Fruit fly (Drosophila melanogaster): ENCODE measurements around the gene CG12206.
A peak's percentile ranks its signal among the peaks of the same experiment; 100 is the strongest.

DNA sequence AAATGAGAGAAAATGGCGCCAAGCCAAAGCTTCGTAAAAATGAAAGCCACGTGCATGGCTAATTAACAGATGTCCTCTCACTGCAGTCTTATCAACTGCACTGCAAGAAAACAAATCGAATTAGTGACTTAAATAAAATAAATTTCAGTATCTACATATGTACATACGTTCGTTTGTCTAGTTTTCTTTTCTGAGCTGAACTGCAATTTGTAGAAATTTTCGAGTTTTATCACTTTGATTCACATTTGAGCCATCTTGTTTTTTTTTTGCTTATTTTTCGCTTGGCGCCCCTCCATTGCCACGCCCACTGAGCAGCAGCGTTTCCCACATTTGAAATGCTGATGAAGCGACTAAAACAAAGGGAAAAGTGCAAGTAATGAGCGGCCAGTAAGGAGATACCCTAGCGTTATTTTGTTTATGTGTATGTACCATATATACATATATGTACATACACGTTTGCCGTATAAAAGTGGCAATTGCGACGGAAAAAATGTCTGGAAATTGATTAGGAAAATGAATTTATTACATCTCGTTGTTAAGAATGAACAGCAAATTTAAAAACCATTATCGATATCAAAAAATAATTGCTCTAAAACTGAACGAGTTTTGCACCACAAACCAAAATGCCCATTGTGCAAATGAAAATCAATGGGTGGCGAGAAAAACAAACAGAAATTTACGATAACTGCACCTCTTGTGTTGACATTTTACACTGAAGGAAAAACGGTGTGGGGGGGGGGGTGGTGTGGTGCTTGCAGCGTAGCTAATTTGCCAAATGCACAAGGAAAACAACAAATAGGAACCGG lies 26.4 kb downstream of the CG12206 start:
- TF ChIP-seq CG14655 (GFP tag; optimal IDR thresholded peaks at IDR 0.05) (peak; percentile 40), CG34367 (tag; optimal IDR thresholded peaks at IDR 0.05) (no peak), EcR (GFP tag; optimal IDR thresholded peaks at IDR 0.05) (no peak), CG8159 (tag; optimal IDR thresholded peaks at IDR 0.05) (peak; percentile 20), Ets98B (GFP tag; IDR thresholded peaks at IDR 0.05) (no peak; the same call in 1 of the 2 replicates), CG8301 (tag; optimal IDR thresholded peaks at IDR 0.05) (peak; percentile 19), rn (GFP tag; IDR thresholded peaks at IDR 0.05) (peak; percentile 16; the same call in 1 of the 2 replicates), CG12605 (GFP tag; IDR thresholded peaks at IDR 0.05) (no peak), CG10348 (GFP tag; IDR thresholded peaks at IDR 0.05) (no peak), CG17806 (tag; optimal IDR thresholded peaks at IDR 0.05) (no peak), CG4496 (GFP tag; IDR thresholded peaks at IDR 0.05) (peak; percentile 58), Pif1B (GFP tag; optimal IDR thresholded peaks at IDR 0.05) (no peak)
